Fruit fly (Drosophila melanogaster) whole organism, pupa: ENCODE measurements around the gene CG12538.
A peak's percentile ranks its signal among the peaks of the same experiment; 100 is the strongest.

Experiments
- CG10348 ChIP-seq: fragments of 200-800 bp; sonication (Bioruptor generic); IDR thresholded peaks from 2 replicates; pipeline ENCODE4 v1.3.6; 2022; ENCODE audit warnings: missing biosample characterization, missing genetic modification characterization
- CG14655 ChIP-seq: fragments of 200-800 bp; sonication (Bioruptor generic); optimal IDR thresholded peaks from 3 replicates; lab custom pipeline; 2017; ENCODE audit warnings: mild to moderate bottlenecking, missing biosample characterization, missing genetic modification reagents, missing genetic modification characterization
- CG15710 ChIP-seq: fragments of 200-800 bp; sonication (Bioruptor generic); optimal IDR thresholded peaks from 2 replicates; lab custom pipeline; 2018; ENCODE audit warnings: missing biosample characterization, mild to moderate bottlenecking, missing genetic modification characterization, moderate library complexity
- CG17806 ChIP-seq: fragments of 200-800 bp; sonication (Bioruptor generic); optimal IDR thresholded peaks from 2 replicates; lab custom pipeline; 2018; ENCODE audit warnings: missing biosample characterization, mild to moderate bottlenecking, missing genetic modification characterization, moderate library complexity
- CG32121 ChIP-seq: fragments of 200-800 bp; sonication (Bioruptor generic); IDR thresholded peaks from 2 replicates; pipeline ENCODE4 v1.3.6; 2022; ENCODE audit warnings: missing biosample characterization, missing genetic modification characterization
- CG8159 ChIP-seq: fragments of 200-800 bp; sonication (Bioruptor generic); optimal IDR thresholded peaks from 3 replicates; lab custom pipeline; 2018; ENCODE audit warnings: missing biosample characterization, mild to moderate bottlenecking, missing genetic modification characterization, moderate library complexity
- CG8301 ChIP-seq: fragments of 200-800 bp; sonication (Bioruptor generic); optimal IDR thresholded peaks from 2 replicates; lab custom pipeline; 2018; ENCODE audit warnings: missing biosample characterization, mild to moderate bottlenecking, missing genetic modification characterization
- CG9948 ChIP-seq: fragments of 200-800 bp; sonication (Bioruptor generic); optimal IDR thresholded peaks from 2 replicates; lab custom pipeline; 2018; ENCODE audit warnings: missing biosample characterization, mild to moderate bottlenecking, missing genetic modification characterization, moderate library complexity
- EcR ChIP-seq: fragments of 200-800 bp; sonication (Bioruptor generic); optimal IDR thresholded peaks from 3 replicates; lab custom pipeline; 2019; ENCODE audit warnings: missing biosample characterization, missing genetic modification characterization, mild to moderate bottlenecking, moderate library complexity, missing genetic modification reagents
- Pif1A ChIP-seq: fragments of 200-800 bp; sonication (Bioruptor generic); optimal IDR thresholded peaks from 3 replicates; lab custom pipeline; 2016; ENCODE audit warnings: missing biosample characterization, missing genetic modification characterization
- Pif1B ChIP-seq: fragments of 200-800 bp; sonication (Bioruptor generic); optimal IDR thresholded peaks from 3 replicates; lab custom pipeline; 2016; ENCODE audit warnings: missing biosample characterization, missing genetic modification characterization
- fd96Ca ChIP-seq: fragments of 200-800 bp; sonication (Bioruptor generic); IDR thresholded peaks from 3 replicates; pipeline ENCODE4 v1.3.6; 2022; ENCODE audit warnings: missing biosample characterization, missing genetic modification characterization
- gl ChIP-seq: fragments of 200-800 bp; sonication (Bioruptor generic); optimal IDR thresholded peaks from 2 replicates; lab custom pipeline; 2018; ENCODE audit warnings: missing biosample characterization, mild to moderate bottlenecking, missing genetic modification characterization
- rn ChIP-seq: fragments of 200-800 bp; sonication (Bioruptor generic); IDR thresholded peaks from 2 replicates; pipeline ENCODE4 v1.3.6; 2022; ENCODE audit warnings: missing biosample characterization, missing genetic modification characterization

DNA sequence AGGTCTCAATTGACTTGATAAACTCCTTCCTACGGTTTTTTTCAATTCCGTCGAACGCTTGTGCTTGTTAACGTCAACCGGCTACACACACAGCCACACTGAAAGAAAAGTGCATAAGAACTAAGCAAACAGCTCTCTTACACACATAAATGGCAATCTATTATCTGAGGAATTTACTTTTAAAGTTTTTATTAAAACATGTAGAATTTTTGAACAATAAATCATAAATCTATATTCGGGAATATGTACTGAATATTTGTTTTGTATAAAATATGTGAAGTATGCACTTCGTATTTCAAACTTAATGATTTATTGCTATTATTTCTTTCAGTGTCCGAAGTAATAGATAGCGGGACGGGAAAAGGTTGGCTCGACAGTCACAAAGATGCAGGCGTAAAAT is 26.2 kb upstream of the CG12538 start:
- TF ChIP-seq CG10348 (GFP tag; lab: Robert Waterston, UW): no peak
- peak; percentile 35 for TF ChIP-seq Pif1A (GFP tag; lab: Kevin White, UChicago)
- no peak for TF ChIP-seq fd96Ca (GFP tag; lab: Robert Waterston, UW)
- peak; percentile 11; the same call in 1 of the 2 replicates for TF ChIP-seq CG32121 (GFP tag; lab: Robert Waterston, UW)
- peak; percentile 34 for TF ChIP-seq CG15710 (tag; lab: Kevin White, UChicago)
- peak; percentile 49 for TF ChIP-seq CG9948 (tag; lab: Kevin White, UChicago)
- TF ChIP-seq EcR (GFP tag; lab: Kevin White, UChicago): no peak
- peak; percentile 10 for TF ChIP-seq Pif1B (GFP tag; lab: Kevin White, UChicago)
- TF ChIP-seq CG8301 (tag; lab: Kevin White, UChicago): peak; percentile 55
- TF ChIP-seq CG17806 (tag; lab: Kevin White, UChicago): peak; percentile 17
- TF ChIP-seq CG8159 (tag; lab: Kevin White, UChicago): peak; percentile 55
- TF ChIP-seq gl (tag; lab: Kevin White, UChicago): no peak
- no peak for TF ChIP-seq rn (GFP tag; lab: Robert Waterston, UW)
- peak; percentile 57 for TF ChIP-seq CG14655
